Fruit fly (Drosophila melanogaster) whole organism, prepupa: ENCODE data around the gene CG3868.

Experiments
- Blimp-1 ChIP-seq: fragments of 200-800 bp; sonication (Bioruptor generic); optimal IDR thresholded peaks from 3 replicates; lab custom pipeline; 2017; ENCODE audit warnings: missing biosample characterization, missing genetic modification characterization, mild to moderate bottlenecking, moderate library complexity, missing genetic modification reagents
- CG10669 ChIP-seq: fragments of 200-800 bp; sonication (Bioruptor generic); optimal IDR thresholded peaks from 3 replicates; lab custom pipeline; 2018; ENCODE audit warnings: missing biosample characterization, mild to moderate bottlenecking, missing genetic modification characterization, moderate library complexity
- CG11294 ChIP-seq: fragments of 200-800 bp; sonication (Bioruptor generic); IDR thresholded peaks from 2 replicates; pipeline ENCODE4 v1.3.6; 2022; ENCODE audit warnings: missing biosample characterization, missing genetic modification characterization
- CG15336 ChIP-seq: fragments of 200-800 bp; sonication (Bioruptor generic); IDR thresholded peaks from 2 replicates; pipeline ENCODE4 v1.3.6; 2022; ENCODE audit warnings: missing biosample characterization, missing genetic modification characterization
- CG1621 ChIP-seq: fragments of 200-800 bp; sonication (Bioruptor generic); optimal IDR thresholded peaks from 3 replicates; lab custom pipeline; 2018; ENCODE audit warnings: missing biosample characterization, mild to moderate bottlenecking, missing genetic modification characterization
- CG16779 ChIP-seq: fragments of 200-800 bp; sonication (Bioruptor generic); optimal IDR thresholded peaks from 3 replicates; lab custom pipeline; 2017; ENCODE audit warnings: missing biosample characterization, mild to moderate bottlenecking, missing genetic modification characterization
- CG3032 ChIP-seq: fragments of 200-800 bp; optimal IDR thresholded peaks from 2 replicates; lab custom pipeline; 2019; ENCODE audit warnings: missing biosample characterization, mild to moderate bottlenecking, missing genetic modification characterization, moderate library complexity
- CG31627 ChIP-seq: fragments of 200-800 bp; sonication (Bioruptor generic); optimal IDR thresholded peaks from 3 replicates; lab custom pipeline; 2016; ENCODE audit warnings: missing biosample characterization, missing genetic modification characterization
- CG4318 ChIP-seq: fragments of 200-800 bp; sonication (Bioruptor generic); optimal IDR thresholded peaks from 3 replicates; lab custom pipeline; 2017; ENCODE audit warnings: missing biosample characterization, mild to moderate bottlenecking, missing genetic modification characterization
- CG6163 ChIP-seq: fragments of 200-800 bp; sonication (Bioruptor generic); IDR thresholded peaks from 3 replicates; pipeline ENCODE4 v1.3.6; 2022; ENCODE audit warnings: missing biosample characterization, missing genetic modification characterization
- CG6276 ChIP-seq: fragments of 200-800 bp; sonication (Bioruptor generic); optimal IDR thresholded peaks from 2 replicates; lab custom pipeline; 2017; ENCODE audit warnings: missing biosample characterization, mild to moderate bottlenecking, missing genetic modification characterization
- CG6792 ChIP-seq: fragments of 200-800 bp; sonication (Bioruptor generic); optimal IDR thresholded peaks from 3 replicates; lab custom pipeline; 2016; ENCODE audit warnings: missing biosample characterization, missing genetic modification characterization
- CG6808 ChIP-seq: fragments of 200-800 bp; sonication (Bioruptor generic); optimal IDR thresholded peaks from 3 replicates; lab custom pipeline; 2017; ENCODE audit warnings: missing biosample characterization, missing genetic modification characterization, mild to moderate bottlenecking, moderate library complexity, missing genetic modification reagents
- CG6854 ChIP-seq: fragments of 200-800 bp; sonication (Bioruptor generic); optimal IDR thresholded peaks from 2 replicates; lab custom pipeline; 2017; ENCODE audit warnings: missing biosample characterization, mild to moderate bottlenecking, missing genetic modification characterization
- CG7368 ChIP-seq: fragments of 200-800 bp; sonication (Bioruptor generic); optimal IDR thresholded peaks from 3 replicates; lab custom pipeline; 2016; ENCODE audit warnings: missing biosample characterization, missing genetic modification characterization
- CG8119 ChIP-seq: fragments of 200-800 bp; sonication (Bioruptor generic); IDR thresholded peaks from 3 replicates; pipeline ENCODE4 v1.3.6; 2022; ENCODE audit warnings: missing biosample characterization, missing genetic modification characterization
- CG8319 ChIP-seq: fragments of 200-800 bp; sonication (Bioruptor generic); optimal IDR thresholded peaks from 3 replicates; lab custom pipeline; 2016; ENCODE audit warnings: missing biosample characterization, missing genetic modification characterization
- CG8632 ChIP-seq: fragments of 200-800 bp; sonication (Bioruptor generic); optimal IDR thresholded peaks from 3 replicates; lab custom pipeline; 2016; ENCODE audit warnings: missing biosample characterization, missing genetic modification characterization
- Eip75B ChIP-seq: fragments of 200-800 bp; sonication (Bioruptor generic); optimal IDR thresholded peaks from 3 replicates; lab custom pipeline; 2016; ENCODE audit warnings: missing biosample characterization, missing genetic modification characterization
- Eip78C ChIP-seq: fragments of 200-800 bp; sonication (Bioruptor generic); peaks from one replicate; lab custom pipeline; 2016; ENCODE audit warnings: missing biosample characterization, missing genetic modification characterization
- Ets21C ChIP-seq: fragments of 200-800 bp; sonication (Bioruptor generic); optimal IDR thresholded peaks from 3 replicates; lab custom pipeline; 2016; ENCODE audit warnings: missing biosample characterization, missing genetic modification characterization
- Ets96B ChIP-seq: fragments of 200-800 bp; optimal IDR thresholded peaks from 2 replicates; lab custom pipeline; 2019; ENCODE audit warnings: missing biosample characterization, mild to moderate bottlenecking, missing genetic modification characterization, moderate library complexity
- Gug ChIP-seq: fragments of 200-800 bp; sonication (Bioruptor generic); IDR thresholded peaks from 2 replicates; pipeline ENCODE4 v1.3.6; 2022; ENCODE audit warnings: missing biosample characterization, missing genetic modification characterization
- Hr38 ChIP-seq: sonication (Bioruptor generic); optimal IDR thresholded peaks from 2 replicates; lab custom pipeline; 2016; ENCODE audit warnings: missing biosample characterization, missing genetic modification characterization
- Hr39 ChIP-seq: fragments of 200-800 bp; sonication (Bioruptor generic); optimal IDR thresholded peaks from 2 replicates; lab custom pipeline; 2016; ENCODE audit warnings: missing biosample characterization, missing genetic modification characterization
- Hr4 ChIP-seq: fragments of 200-800 bp; sonication (Bioruptor generic); optimal IDR thresholded peaks from 3 replicates; lab custom pipeline; 2016; ENCODE audit warnings: missing biosample characterization, missing genetic modification characterization
- Lpt ChIP-seq: fragments of 200-800 bp; sonication (Bioruptor generic); optimal IDR thresholded peaks from 3 replicates; lab custom pipeline; 2016; ENCODE audit warnings: missing biosample characterization, missing genetic modification characterization
- Met ChIP-seq: fragments of 200-800 bp; sonication (Bioruptor generic); optimal IDR thresholded peaks from 3 replicates; lab custom pipeline; 2016; ENCODE audit warnings: missing biosample characterization, missing genetic modification characterization
- OdsH ChIP-seq: fragments of 200-800 bp; sonication (Bioruptor generic); optimal IDR thresholded peaks from 3 replicates; lab custom pipeline; 2016; ENCODE audit warnings: missing biosample characterization, missing genetic modification characterization
- Smox ChIP-seq: fragments of 200-800 bp; sonication (Bioruptor generic); optimal IDR thresholded peaks from 3 replicates; lab custom pipeline; 2016; ENCODE audit warnings: missing biosample characterization, missing genetic modification characterization
- Sox102F ChIP-seq: fragments of 200-800 bp; sonication (Bioruptor generic); optimal IDR thresholded peaks from 2 replicates; lab custom pipeline; 2016; ENCODE audit warnings: missing biosample characterization, mild to moderate bottlenecking, missing genetic modification characterization
- Sox14 ChIP-seq: fragments of 200-800 bp; sonication (Bioruptor generic); optimal IDR thresholded peaks from 3 replicates; lab custom pipeline; 2016; ENCODE audit warnings: missing biosample characterization, missing genetic modification characterization
- Sox15 ChIP-seq: fragments of 200-800 bp; sonication (Bioruptor generic); optimal IDR thresholded peaks from 3 replicates; lab custom pipeline; 2016; ENCODE audit warnings: missing biosample characterization, missing genetic modification characterization
- achi ChIP-seq: fragments of 200-800 bp; sonication (Bioruptor generic); optimal IDR thresholded peaks from 3 replicates; lab custom pipeline; 2016; ENCODE audit warnings: missing biosample characterization, missing genetic modification characterization
- acj6 ChIP-seq: fragments of 200-800 bp; sonication (Bioruptor generic); optimal IDR thresholded peaks from 3 replicates; lab custom pipeline; 2016; ENCODE audit warnings: missing biosample characterization, missing genetic modification characterization
- cyc ChIP-seq: fragments of 200-800 bp; sonication (Bioruptor generic); optimal IDR thresholded peaks from 3 replicates; lab custom pipeline; 2016; ENCODE audit warnings: missing biosample characterization, missing genetic modification characterization
- dac ChIP-seq: fragments of 200-800 bp; sonication (Bioruptor generic); optimal IDR thresholded peaks from 2 replicates; lab custom pipeline; 2017; ENCODE audit warnings: missing biosample characterization, mild to moderate bottlenecking, missing genetic modification characterization
- dsx ChIP-seq: fragments of 200-800 bp; optimal IDR thresholded peaks from 3 replicates; lab custom pipeline; 2019; ENCODE audit warnings: missing biosample characterization, mild to moderate bottlenecking, missing genetic modification characterization, moderate library complexity; ENCODE audit not compliant: poor library complexity, severe bottlenecking
- eg ChIP-seq: fragments of 200-800 bp; sonication (Bioruptor generic); IDR thresholded peaks from 3 replicates; pipeline ENCODE4 v1.3.6; 2022; ENCODE audit warnings: missing biosample characterization, missing genetic modification characterization
- esn ChIP-seq: fragments of 200-800 bp; sonication (Bioruptor generic); optimal IDR thresholded peaks from 2 replicates; lab custom pipeline; 2016; ENCODE audit warnings: missing biosample characterization, mild to moderate bottlenecking, missing genetic modification characterization, moderate library complexity
- fd59A ChIP-seq: fragments of 200-800 bp; sonication (Bioruptor generic); optimal IDR thresholded peaks from 2 replicates; lab custom pipeline; 2017; ENCODE audit warnings: missing biosample characterization, mild to moderate bottlenecking, missing genetic modification characterization, missing genetic modification reagents
- fd85E ChIP-seq: fragments of 200-800 bp; sonication (Bioruptor generic); optimal IDR thresholded peaks from 3 replicates; lab custom pipeline; 2016; ENCODE audit warnings: missing biosample characterization, missing genetic modification characterization
- fkh ChIP-seq: fragments of 200-800 bp; sonication (Bioruptor generic); optimal IDR thresholded peaks from 3 replicates; lab custom pipeline; 2017; ENCODE audit warnings: missing biosample characterization, mild to moderate bottlenecking, missing genetic modification characterization, moderate library complexity
- lz ChIP-seq: fragments of 200-800 bp; sonication (Bioruptor generic); optimal IDR thresholded peaks from 3 replicates; lab custom pipeline; 2016; ENCODE audit warnings: missing biosample characterization, missing genetic modification characterization
- pdm3 ChIP-seq: fragments of 200-800 bp; sonication (Bioruptor generic); optimal IDR thresholded peaks from 3 replicates; lab custom pipeline; 2016; ENCODE audit warnings: missing biosample characterization, missing genetic modification characterization
- salr ChIP-seq, 2 experiments: fragments of 200-800 bp; sonication (Bioruptor generic); optimal IDR thresholded peaks; 3 replicates each; lab custom pipeline; 2016 to 2018; ENCODE audit warnings: missing biosample characterization in 2 of 2, missing genetic modification characterization in 2 of 2, mild to moderate bottlenecking in 1 of 2
- spab ChIP-seq: fragments of 200-800 bp; sonication (Bioruptor generic); optimal IDR thresholded peaks from 2 replicates; lab custom pipeline; 2017; ENCODE audit warnings: missing biosample characterization, mild to moderate bottlenecking, missing genetic modification characterization, missing genetic modification reagents
- ss ChIP-seq, 2 experiments: fragments of 200-800 bp; sonication (Bioruptor generic); optimal IDR thresholded peaks; 2 replicates in 1 of 2; 3 replicates in 1 of 2; lab custom pipeline; 2017 to 2018; ENCODE audit warnings: mild to moderate bottlenecking in 2 of 2, missing biosample characterization in 2 of 2, missing genetic modification characterization in 2 of 2, moderate library complexity in 1 of 2
- topi ChIP-seq: fragments of 200-800 bp; sonication (Bioruptor generic); optimal IDR thresholded peaks from 3 replicates; lab custom pipeline; 2016; ENCODE audit warnings: missing biosample characterization, missing genetic modification characterization
- vri ChIP-seq: fragments of 200-800 bp; sonication (Bioruptor generic); optimal IDR thresholded peaks from 3 replicates; lab custom pipeline; 2016; ENCODE audit warnings: missing biosample characterization, mild to moderate bottlenecking, missing genetic modification characterization

The CG3868 gene

dm6 chr3L:14402632-14403031 is at the start of gene CG3868:
Gene CG3868, minus strand, starts transcription at chr3L:14402725.
- TF ChIP-seq vri (GFP tag; lab: Kevin White, UChicago) (peak; percentile 47), fkh (GFP tag; lab: Kevin White, UChicago) (no peak), Ets21C (GFP tag; lab: Kevin White, UChicago) (no peak)

dm6 chr3L:14451534-14451933 is 49.0 kb upstream of the CG3868 start:
- TF ChIP-seq Sox14 (GFP tag; lab: Kevin White, UChicago) (peak; percentile 58), CG4318 (GFP tag; lab: Kevin White, UChicago) (peak; percentile 66), CG6808 (GFP tag; lab: Kevin White, UChicago) (no peak), Eip78C (GFP tag; lab: Kevin White, UChicago) (peak; percentile 83), lz (GFP tag; lab: Kevin White, UChicago) (peak; percentile 55), pdm3 (GFP tag; lab: Kevin White, UChicago) (peak; percentile 71), ss (GFP tag; optimal IDR thresholded peaks at IDR 0.05; lab: Kevin White, UChicago) (no peak), cyc (GFP tag; lab: Kevin White, UChicago) (peak; percentile 45), CG6854 (GFP tag; lab: Kevin White, UChicago) (no peak), CG31627 (GFP tag; lab: Kevin White, UChicago) (peak; percentile 50), Hr38 (GFP tag; lab: Kevin White, UChicago) (no peak), topi (GFP tag; lab: Kevin White, UChicago) (peak; percentile 57), Smox (GFP tag; lab: Kevin White, UChicago) (peak; percentile 48), Ets21C (GFP tag; lab: Kevin White, UChicago) (no peak), Gug (GFP tag; lab: Robert Waterston, UW) (peak; percentile 46; the same call in 1 of the 2 replicates), CG11294 (GFP tag; lab: Robert Waterston, UW) (peak; percentile 64), CG8119 (peak; percentile 86), CG8632 (peak; percentile 49), eg (peak; percentile 88), dsx (no peak), Eip75B (peak; percentile 50), CG6792 (GFP tag; lab: Kevin White, UChicago) (peak; percentile 33), fd85E (GFP tag; lab: Kevin White, UChicago) (no peak), spab (GFP tag; lab: Kevin White, UChicago) (no peak), CG8319 (GFP tag; lab: Kevin White, UChicago) (peak; percentile 41), CG15336 (GFP tag; lab: Robert Waterston, UW) (peak; percentile 85), Sox15 (GFP tag; lab: Kevin White, UChicago) (peak; percentile 2), dac (peak; percentile 58), esn (GFP tag; lab: Kevin White, UChicago) (peak; percentile 65), CG7368 (peak; percentile 39), CG10669 (GFP tag; lab: Kevin White, UChicago) (peak; percentile 21), acj6 (peak; percentile 62), CG6276 (peak; percentile 55), CG1621 (no peak), OdsH (GFP tag; lab: Kevin White, UChicago) (peak; percentile 70), Lpt (GFP tag; lab: Kevin White, UChicago) (peak; percentile 56), Hr39 (peak; percentile 65), Sox102F (GFP tag; lab: Kevin White, UChicago) (peak; percentile 54), CG16779 (tag; lab: Kevin White, UChicago) (no peak), vri (GFP tag; lab: Kevin White, UChicago) (no peak), achi (GFP tag; lab: Kevin White, UChicago) (peak; percentile 72), Ets96B (tag; lab: Kevin White, UChicago) (peak; percentile 30), fd59A (no peak), Blimp-1 (no peak), CG3032 (no peak), salr (GFP tag; optimal IDR thresholded peaks at IDR 0.05; lab: Kevin White, UChicago) (peak in 1 of 2 experiments; percentile 51), Hr4 (GFP tag; lab: Kevin White, UChicago) (peak; percentile 87), CG6163 (GFP tag; lab: Robert Waterston, UW) (peak; percentile 84), Met (GFP tag; lab: Kevin White, UChicago) (peak; percentile 63)
